Fruit fly (Drosophila melanogaster) whole organism, embryonic: ENCODE results near the gene Cip4.

ENCODE experiments used
- Blimp-1 ChIP-seq: fragments of 200-800 bp; sonication (Bioruptor generic); optimal IDR thresholded peaks from 3 replicates; lab custom pipeline; 2018; ENCODE audit warnings: missing biosample characterization, missing genetic modification characterization, mild to moderate bottlenecking, moderate library complexity, missing genetic modification reagents
- CG10979 ChIP-seq: fragments of 200-800 bp; sonication (Bioruptor generic); optimal IDR thresholded peaks from 2 replicates; lab custom pipeline; 2018; ENCODE audit warnings: missing biosample characterization, mild to moderate bottlenecking, missing genetic modification characterization, moderate library complexity
- CG11456 ChIP-seq: fragments of 200-800 bp; sonication (Bioruptor generic); IDR thresholded peaks from 3 replicates; pipeline ENCODE4 v1.3.6; 2022; ENCODE audit warnings: missing biosample characterization, missing genetic modification characterization
- CG12155 ChIP-seq: fragments of 200-800 bp; sonication (Bioruptor generic); optimal IDR thresholded peaks from 3 replicates; lab custom pipeline; 2016; ENCODE audit warnings: missing biosample characterization, missing genetic modification characterization
- CG12219 ChIP-seq: fragments of 200-800 bp; sonication (Bioruptor generic); optimal IDR thresholded peaks from 3 replicates; lab custom pipeline; 2018; ENCODE audit warnings: missing biosample characterization, mild to moderate bottlenecking, missing genetic modification characterization
- CG17568 ChIP-seq: fragments of 200-800 bp; sonication (Bioruptor generic); optimal IDR thresholded peaks from 2 replicates; lab custom pipeline; 2018; ENCODE audit warnings: missing biosample characterization, mild to moderate bottlenecking, missing genetic modification characterization, moderate library complexity
- CG18011 ChIP-seq: fragments of 200-800 bp; sonication (Bioruptor generic); optimal IDR thresholded peaks from 2 replicates; lab custom pipeline; 2017; ENCODE audit warnings: missing biosample characterization, missing genetic modification characterization, mild to moderate bottlenecking, moderate library complexity, missing genotype
- CG2129 ChIP-seq: fragments of 200-800 bp; sonication (Bioruptor generic); IDR thresholded peaks from 2 replicates; pipeline ENCODE4 v1.3.6; 2022; ENCODE audit warnings: missing biosample characterization, missing genetic modification characterization; ENCODE audit not compliant: partially characterized antibody
- CG2199 ChIP-seq: fragments of 200-800 bp; sonication (Bioruptor generic); IDR thresholded peaks from 3 replicates; pipeline ENCODE4 v1.3.6; 2022; ENCODE audit warnings: missing biosample characterization, missing genetic modification characterization
- CG34376 ChIP-seq: fragments of 200-800 bp; sonication (Bioruptor generic); optimal IDR thresholded peaks from 2 replicates; lab custom pipeline; 2018; ENCODE audit warnings: missing biosample characterization, mild to moderate bottlenecking, missing genetic modification characterization
- CG4854 ChIP-seq: fragments of 200-800 bp; sonication (Bioruptor generic); optimal IDR thresholded peaks from 2 replicates; lab custom pipeline; 2016; ENCODE audit warnings: missing biosample characterization, missing genetic modification characterization, inconsistent platforms
- CTCF ChIP-seq: fragments of 200-800 bp; sonication (Bioruptor generic); optimal IDR thresholded peaks from 2 replicates; lab custom pipeline; 2017; ENCODE audit warnings: missing biosample characterization, mild to moderate bottlenecking, missing genetic modification characterization, moderate library complexity
- Chrac-16 ChIP-seq: fragments of 200-800 bp; sonication (Bioruptor generic); optimal IDR thresholded peaks from 3 replicates; lab custom pipeline; 2016; ENCODE audit warnings: missing biosample characterization, missing genetic modification characterization
- CrebB ChIP-seq: fragments of 200-800 bp; sonication (Bioruptor generic); optimal IDR thresholded peaks from 3 replicates; lab custom pipeline; 2018; ENCODE audit warnings: missing biosample characterization, mild to moderate bottlenecking, missing genetic modification characterization
- Dek ChIP-seq: fragments of 200-800 bp; sonication (Bioruptor generic); optimal IDR thresholded peaks from 3 replicates; lab custom pipeline; 2019; ENCODE audit warnings: missing biosample characterization, mild to moderate bottlenecking, missing genetic modification characterization, moderate library complexity
- Doc3 ChIP-seq: fragments of 200-800 bp; sonication (Bioruptor generic); IDR thresholded peaks from 3 replicates; pipeline ENCODE4 v1.3.6; 2022; ENCODE audit warnings: missing biosample characterization, missing genetic modification characterization; ENCODE audit not compliant: partially characterized antibody
- Hr51 ChIP-seq, 2 experiments: fragments of 200-800 bp; sonication (Bioruptor generic); optimal IDR thresholded peaks; 2 replicates in 1 of 2; 3 replicates in 1 of 2; lab custom pipeline; 2016 to 2018; ENCODE audit warnings: missing biosample characterization in 2 of 2, missing genetic modification characterization in 2 of 2, mild to moderate bottlenecking in 1 of 2, moderate library complexity in 1 of 2
- Hsf ChIP-seq: fragments of 200-800 bp; sonication (Bioruptor generic); optimal IDR thresholded peaks from 3 replicates; lab custom pipeline; 2016; ENCODE audit warnings: missing biosample characterization, missing genetic modification characterization
- Nf-YC ChIP-seq: fragments of 200-800 bp; optimal IDR thresholded peaks from 3 replicates; lab custom pipeline; 2019; ENCODE audit warnings: missing biosample characterization, mild to moderate bottlenecking, missing genetic modification characterization, moderate library complexity
- PHDP ChIP-seq: fragments of 200-800 bp; sonication (Bioruptor generic); optimal IDR thresholded peaks from 3 replicates; lab custom pipeline; 2018; ENCODE audit warnings: missing biosample characterization, mild to moderate bottlenecking, missing genetic modification characterization, moderate library complexity
- Pdp1 ChIP-seq, 2 experiments: fragments of 200-800 bp; sonication (Bioruptor generic); optimal IDR thresholded peaks; 3 replicates each; lab custom pipeline; 2016; ENCODE audit warnings: missing biosample characterization in 2 of 2, missing genetic modification characterization in 2 of 2, mild to moderate bottlenecking in 1 of 2, moderate library complexity in 1 of 2
- Sry-β ChIP-seq: fragments of 200-800 bp; sonication (Bioruptor generic); optimal IDR thresholded peaks from 2 replicates; lab custom pipeline; 2018; ENCODE audit warnings: missing biosample characterization, mild to moderate bottlenecking, missing genetic modification characterization, moderate library complexity
- chinmo ChIP-seq: fragments of 200-800 bp; sonication (Bioruptor generic); IDR thresholded peaks from 4 replicates; pipeline ENCODE4 v1.3.6; 2022; ENCODE audit warnings: missing biosample characterization, missing genetic modification characterization; ENCODE audit not compliant: partially characterized antibody
- chm ChIP-seq: fragments of 200-800 bp; sonication (Bioruptor generic); IDR thresholded peaks from 2 replicates; pipeline ENCODE4 v1.3.6; 2022; ENCODE audit warnings: missing biosample characterization, missing genetic modification characterization
- dimm ChIP-seq: fragments of 200-800 bp; sonication (Bioruptor generic); IDR thresholded peaks from 2 replicates; pipeline ENCODE4 v1.3.6; 2022; ENCODE audit warnings: missing biosample characterization, missing genetic modification characterization
- en ChIP-seq: fragments of 200-800 bp; sonication (Bioruptor generic); optimal IDR thresholded peaks from 2 replicates; lab custom pipeline; 2016; ENCODE audit warnings: missing biosample characterization, missing genetic modification characterization
- exex ChIP-seq: fragments of 200-800 bp; sonication (Bioruptor generic); optimal IDR thresholded peaks from 4 replicates; lab custom pipeline; 2018; ENCODE audit warnings: missing biosample characterization, mild to moderate bottlenecking, missing genetic modification characterization, moderate library complexity
- grn ChIP-seq: fragments of 200-800 bp; sonication (Bioruptor generic); optimal IDR thresholded peaks from 3 replicates; lab custom pipeline; 2017; ENCODE audit warnings: missing biosample characterization, missing genetic modification characterization
- hbn ChIP-seq: fragments of 200-800 bp; sonication (Bioruptor generic); IDR thresholded peaks from 2 replicates; pipeline ENCODE4 v1.3.6; 2022; ENCODE audit warnings: missing biosample characterization, missing genetic modification characterization; ENCODE audit not compliant: partially characterized antibody
- hkb ChIP-seq, 2 experiments: fragments of 200-800 bp in 1 of 2; fragments of >200 bp in 1 of 2; sonication (Bioruptor generic) in 1 of 2; IDR thresholded peaks in 1 of 2; optimal IDR thresholded peaks in 1 of 2; 2 replicates each; pipeline versions ENCODE4 v1.3.6 to Lab custom; 2017 to 2022; ENCODE audit warnings: missing biosample characterization in 1 of 2, missing genetic modification characterization in 1 of 2
- jigr1 ChIP-seq: fragments of 200-800 bp; sonication (Bioruptor generic); IDR thresholded peaks from 3 replicates; pipeline ENCODE4 v1.3.6; 2022; ENCODE audit warnings: missing biosample characterization, missing genetic modification characterization
- kni ChIP-seq: fragments of 200-800 bp; sonication (Bioruptor generic); optimal IDR thresholded peaks from 3 replicates; lab custom pipeline; 2017; ENCODE audit warnings: mild to moderate bottlenecking, missing biosample characterization, missing genetic modification reagents, missing genetic modification characterization
- mam ChIP-seq: fragments of 200-800 bp; sonication (Bioruptor generic); optimal IDR thresholded peaks from 3 replicates; lab custom pipeline; 2016; ENCODE audit warnings: missing biosample characterization, missing genetic modification characterization
- mirr ChIP-seq: fragments of 200-800 bp; sonication (Bioruptor generic); optimal IDR thresholded peaks from 3 replicates; lab custom pipeline; 2018; ENCODE audit warnings: missing biosample characterization, mild to moderate bottlenecking, missing genetic modification characterization
- oc ChIP-seq: fragments of 200-800 bp; sonication (Bioruptor generic); optimal IDR thresholded peaks from 2 replicates; lab custom pipeline; 2018; ENCODE audit warnings: missing biosample characterization, mild to moderate bottlenecking, missing genetic modification characterization, moderate library complexity
- pita ChIP-seq: fragments of 200-800 bp; sonication (Bioruptor generic); optimal IDR thresholded peaks from 2 replicates; lab custom pipeline; 2017; ENCODE audit warnings: missing biosample characterization, mild to moderate bottlenecking, missing genetic modification characterization
- pros ChIP-seq: fragments of 200-800 bp; sonication (Bioruptor generic); optimal IDR thresholded peaks from 3 replicates; lab custom pipeline; 2019; ENCODE audit warnings: missing biosample characterization, mild to moderate bottlenecking, missing genetic modification characterization, moderate library complexity
- repo ChIP-seq: fragments of 200-800 bp; sonication (Bioruptor generic); optimal IDR thresholded peaks from 2 replicates; lab custom pipeline; 2016; ENCODE audit warnings: missing biosample characterization, missing genetic modification characterization
- salm ChIP-seq: fragments of 200-800 bp; sonication (Bioruptor generic); optimal IDR thresholded peaks from 2 replicates; lab custom pipeline; 2018; ENCODE audit warnings: missing biosample characterization, mild to moderate bottlenecking, missing genetic modification characterization
- sc ChIP-seq, 3 experiments: fragments of >200 bp in 2 of 3; fragments of 200-800 bp in 1 of 3; sonication (Bioruptor generic) in 1 of 3; optimal IDR thresholded peaks; 2 replicates in 2 of 3; 3 replicates in 1 of 3; lab custom pipeline; 2017; ENCODE audit warnings: mild to moderate bottlenecking in 1 of 3, missing biosample characterization in 1 of 3, missing genetic modification characterization in 1 of 3, missing genetic modification reagents in 1 of 3
- sim ChIP-seq: fragments of 200-800 bp; sonication (Bioruptor generic); IDR thresholded peaks from 2 replicates; pipeline ENCODE4 v1.3.6; 2022; ENCODE audit warnings: missing biosample characterization, missing genetic modification characterization
- sqz ChIP-seq: fragments of 200-800 bp; sonication (Bioruptor generic); optimal IDR thresholded peaks from 3 replicates; lab custom pipeline; 2018; ENCODE audit warnings: missing biosample characterization, mild to moderate bottlenecking, missing genetic modification characterization
- sr ChIP-seq: fragments of 200-800 bp; sonication (Bioruptor generic); IDR thresholded peaks from 3 replicates; pipeline ENCODE4 v1.3.6; 2022; ENCODE audit warnings: missing biosample characterization, missing genetic modification characterization
- stwl ChIP-seq: fragments of 200-800 bp; sonication (Bioruptor generic); optimal IDR thresholded peaks from 3 replicates; lab custom pipeline; 2018; ENCODE audit warnings: missing biosample characterization, mild to moderate bottlenecking, missing genetic modification characterization, moderate library complexity
- sug ChIP-seq: fragments of 200-800 bp; optimal IDR thresholded peaks from 2 replicates; lab custom pipeline; 2019; ENCODE audit warnings: missing biosample characterization, mild to moderate bottlenecking, missing genetic modification characterization, moderate library complexity
- trem ChIP-seq: fragments of 200-800 bp; optimal IDR thresholded peaks from 3 replicates; lab custom pipeline; 2019; ENCODE audit warnings: missing biosample characterization, mild to moderate bottlenecking, missing genetic modification characterization, moderate library complexity
- wek ChIP-seq: fragments of 200-800 bp; sonication (Bioruptor generic); optimal IDR thresholded peaks from 3 replicates; lab custom pipeline; 2018; ENCODE audit warnings: missing biosample characterization, mild to moderate bottlenecking, missing genetic modification characterization, moderate library complexity
- wor ChIP-seq: fragments of 200-800 bp; sonication (Bioruptor generic); IDR thresholded peaks from 2 replicates; pipeline ENCODE4 v1.3.6; 2022; ENCODE audit warnings: missing biosample characterization, missing genetic modification characterization
- zfh1 ChIP-seq: fragments of 200-800 bp; sonication (Bioruptor generic); IDR thresholded peaks from 3 replicates; pipeline ENCODE4 v1.3.6; 2022; ENCODE audit warnings: missing biosample characterization, missing genetic modification characterization

Cip4 gene

DNA sequence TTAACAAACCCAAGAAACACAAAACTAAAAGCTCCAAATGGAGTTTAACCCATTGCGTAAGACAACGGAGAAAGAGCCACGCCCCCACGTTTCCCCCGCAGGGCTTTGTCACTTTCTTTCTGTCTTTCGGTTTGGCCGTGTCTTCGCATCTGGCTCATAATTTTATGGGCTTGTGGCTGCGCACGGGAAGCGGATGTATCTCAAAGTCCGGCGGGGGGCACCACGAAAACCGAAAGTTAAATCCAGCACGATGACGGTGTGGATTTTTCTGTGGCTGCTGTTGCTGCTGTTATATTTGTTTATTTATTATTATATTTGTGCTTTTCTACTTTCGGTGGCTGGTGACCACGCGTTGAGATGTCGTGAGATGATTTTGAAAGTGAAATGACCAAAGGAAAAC is 67.1 kb downstream of the Cip4 start:
- TF ChIP-seq CG11456, result no peak
- peak; percentile 42 for TF ChIP-seq pros (GFP tag; lab: Kevin White, UChicago)
- no peak for TF ChIP-seq CG4854 (GFP tag; lab: Kevin White, UChicago)
- 0 out of 3 replicates have a peak, but pooled peaks have one; percentile 32 for TF ChIP-seq sr (GFP tag; lab: Robert Waterston, UW)
- TF ChIP-seq stwl (tag; lab: Kevin White, UChicago), result no peak
- peak; percentile 99 for TF ChIP-seq Blimp-1 (GFP tag; lab: Kevin White, UChicago)
- TF ChIP-seq kni, result peak; percentile 58
- no peak for TF ChIP-seq en (GFP tag; lab: Kevin White, UChicago)
- TF ChIP-seq oc (tag; lab: Kevin White, UChicago), result peak; percentile 69
- TF ChIP-seq trem (tag; lab: Kevin White, UChicago), result no peak
- no peak for TF ChIP-seq repo (GFP tag; lab: Kevin White, UChicago)
- peak in 1 of 2 experiments; percentile 39 for TF ChIP-seq Pdp1 (GFP tag; optimal IDR thresholded peaks at IDR 0.05; lab: Kevin White, UChicago)
- no peak for TF ChIP-seq hbn
- no peak for TF ChIP-seq CG12219 (GFP tag; lab: Kevin White, UChicago)
- no peak for TF ChIP-seq CTCF (GFP tag; lab: Kevin White, UChicago)
- TF ChIP-seq sim (GFP tag; lab: Robert Waterston, UW), result no peak

DNA sequence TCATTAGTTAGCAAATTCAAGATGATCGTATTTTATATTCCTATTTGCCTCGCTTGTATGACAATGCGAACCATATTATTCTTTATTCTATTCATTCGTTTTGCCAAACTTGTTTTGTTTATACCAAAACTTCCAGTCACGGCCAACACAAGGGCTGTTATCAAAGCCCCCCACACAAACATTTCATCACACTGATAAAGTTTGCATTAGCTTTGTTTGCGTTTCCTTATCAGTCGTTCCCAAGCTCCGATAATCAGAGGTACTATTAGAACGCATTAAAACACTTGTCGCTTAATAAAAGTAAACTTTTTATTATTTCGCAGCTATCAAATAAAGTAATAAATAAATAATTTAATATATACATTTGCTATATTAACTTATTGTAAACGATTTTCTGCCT is 70.2 kb downstream of the Cip4 start:
- no peak for TF ChIP-seq sqz
- no peak for TF ChIP-seq CG17568
- no peak for TF ChIP-seq Hsf
- TF ChIP-seq CrebB (tag; lab: Kevin White, UChicago), result no peak
- peak in 1 of 2 experiments; percentile 22 for TF ChIP-seq Pdp1 (GFP tag; optimal IDR thresholded peaks at IDR 0.05; lab: Kevin White, UChicago)
- TF ChIP-seq dimm (GFP tag; lab: Robert Waterston, UW), result no peak
- TF ChIP-seq CG2199 (GFP tag; lab: Robert Waterston, UW), result no peak
- TF ChIP-seq CG2129 (GFP tag; lab: Robert Waterston, UW), result no peak
- TF ChIP-seq zfh1 (GFP tag; lab: Robert Waterston, UW), result no peak
- no peak for TF ChIP-seq PHDP (tag; lab: Kevin White, UChicago)
- TF ChIP-seq CG18011 (GFP tag; lab: Kevin White, UChicago), result no peak
- TF ChIP-seq Sry-β, result no peak
- TF ChIP-seq Doc3 (GFP tag; lab: Robert Waterston, UW), result no peak
- peak; percentile 95 for TF ChIP-seq sug (tag; lab: Kevin White, UChicago)
- TF ChIP-seq wor (GFP tag; lab: Robert Waterston, UW), result no peak
- TF ChIP-seq chinmo (GFP tag; lab: Robert Waterston, UW), result 0 out of 4 replicates have a peak, but pooled peaks have one; percentile 43
- TF ChIP-seq Nf-YC (tag; lab: Kevin White, UChicago), result no peak
- peak; percentile 24 for TF ChIP-seq CG34376 (GFP tag; lab: Kevin White, UChicago)
- no peak for TF ChIP-seq Hr51 (GFP tag; optimal IDR thresholded peaks at IDR 0.05; lab: Kevin White, UChicago)
- TF ChIP-seq mam, result no peak
- TF ChIP-seq Dek (tag; lab: Kevin White, UChicago), result peak; percentile 1
- TF ChIP-seq jigr1, result no peak
- no peak for TF ChIP-seq chm (GFP tag; lab: Robert Waterston, UW)
- peak; percentile 35 for TF ChIP-seq grn
- TF ChIP-seq CG12155 (GFP tag; lab: Kevin White, UChicago), result no peak
- TF ChIP-seq pita (GFP tag; lab: Kevin White, UChicago), result no peak
- peak; percentile 69 for TF ChIP-seq exex (tag; lab: Kevin White, UChicago)
- no peak for TF ChIP-seq wek (GFP tag; lab: Kevin White, UChicago)
- no peak for TF ChIP-seq Chrac-16
- TF ChIP-seq salm (tag; lab: Kevin White, UChicago), result peak; percentile 18
- TF ChIP-seq hkb (optimal IDR thresholded peaks at IDR 0.05; lab: Kevin White, UChicago), result no peak
- TF ChIP-seq hkb (GFP tag; IDR thresholded peaks at IDR 0.05; lab: Robert Waterston, UW), result no peak
- TF ChIP-seq mirr (GFP tag; lab: Kevin White, UChicago), result peak; percentile 5
- TF ChIP-seq CG10979, result no peak
- no peak for TF ChIP-seq sc (optimal IDR thresholded peaks at IDR 0.05; lab: Kevin White, UChicago)
- TF ChIP-seq sc (GFP tag; optimal IDR thresholded peaks at IDR 0.05; lab: Kevin White, UChicago), result no peak
